Fruit fly (Drosophila melanogaster): ENCODE results near the gene chinmo.
A peak's percentile ranks its signal among the peaks of the same experiment; 100 is the strongest.

Gene chinmo

dm6 chr2L:1719971-1720370 lies 68.9 kb downstream of the chinmo start (continued):
- TF ChIP-seq Xbp1 (GFP tag; optimal IDR thresholded peaks at IDR 0.05) (no peak), repo (GFP tag; optimal IDR thresholded peaks at IDR 0.05) (no peak), CG16813 (GFP tag; IDR thresholded peaks at IDR 0.05; ENCODE audit: partially characterized antibody) (no peak), bab2 (GFP tag; optimal IDR thresholded peaks at IDR 0.05) (no peak), CG3065 (GFP tag; optimal IDR thresholded peaks at IDR 0.05) (no peak), Med (GFP tag) (peak; percentile 46), gce (GFP tag; IDR thresholded peaks at IDR 0.05) (no peak), Bteb2 (GFP tag; optimal IDR thresholded peaks at IDR 0.05) (no peak), sug (tag; optimal IDR thresholded peaks at IDR 0.05) (peak; percentile 38), Myb (GFP tag; optimal IDR thresholded peaks at IDR 0.05) (no peak), CG10209 (GFP tag; optimal IDR thresholded peaks at IDR 0.05) (no peak), hth (optimal IDR thresholded peaks at IDR 0.05) (no peak), CG10959 (GFP tag; IDR thresholded peaks at IDR 0.05) (no peak), HLH54F (GFP tag; optimal IDR thresholded peaks at IDR 0.05) (no peak), Lpt (GFP tag; optimal IDR thresholded peaks at IDR 0.05) (no peak), CHES-1-like (GFP tag; optimal IDR thresholded peaks at IDR 0.05) (no peak), btn (GFP tag; optimal IDR thresholded peaks at IDR 0.05) (no peak), CG4360 (GFP tag; IDR thresholded peaks at IDR 0.05) (no peak)

- TF ChIP-seq p53 (GFP tag; optimal IDR thresholded peaks at IDR 0.05) (no peak), tna (GFP tag; IDR thresholded peaks at IDR 0.05; ENCODE audit: partially characterized antibody) (no peak), PHDP (tag; optimal IDR thresholded peaks at IDR 0.05) (no peak), CG11398 (GFP tag; optimal IDR thresholded peaks at IDR 0.05) (no peak), Opbp (GFP tag; IDR thresholded peaks at IDR 0.05; ENCODE audit: partially characterized antibody) (no peak), wor (GFP tag; IDR thresholded peaks at IDR 0.05) (no peak), nmo (GFP tag; optimal IDR thresholded peaks at IDR 0.05) (no peak), Jarid2 (GFP tag; optimal IDR thresholded peaks at IDR 0.05) (no peak), fd96Cb (tag; optimal IDR thresholded peaks at IDR 0.05) (no peak), chinmo (GFP tag; IDR thresholded peaks at IDR 0.05; ENCODE audit: partially characterized antibody) (0 out of 4 replicates have a peak, but pooled peaks have one; percentile 33), BtbVII (GFP tag; optimal IDR thresholded peaks at IDR 0.05) (no peak), lab (GFP tag; optimal IDR thresholded peaks at IDR 0.05) (peak; percentile 35), Poxn (GFP tag; IDR thresholded peaks at IDR 0.05) (no peak), CG6175 (GFP tag; IDR thresholded peaks at IDR 0.05) (no peak), CG33213 (GFP tag; optimal IDR thresholded peaks at IDR 0.05) (no peak), CG8478 (optimal IDR thresholded peaks at IDR 0.05) (no peak), CG12104 (GFP tag; optimal IDR thresholded peaks at IDR 0.05) (no peak), CG8290 (GFP tag; optimal IDR thresholded peaks at IDR 0.05) (peak; percentile 1), CG8290 (tag; optimal IDR thresholded peaks at IDR 0.05) (no peak), jigr1 (GFP tag; IDR thresholded peaks at IDR 0.05) (no peak), CG10366 (GFP tag; IDR thresholded peaks at IDR 0.05) (no peak), abd-A (tag; optimal IDR thresholded peaks at IDR 0.05) (no peak), Hmx (GFP tag; optimal IDR thresholded peaks at IDR 0.05) (no peak), tio (GFP tag; optimal IDR thresholded peaks at IDR 0.05) (no peak), dmrt11E (tag; optimal IDR thresholded peaks at IDR 0.05) (no peak), Dbx (GFP tag; IDR thresholded peaks at IDR 0.05) (0 out of 3 replicates have a peak, but pooled peaks have one; percentile 10), Nf-YB (GFP tag; optimal IDR thresholded peaks at IDR 0.05) (no peak), org-1 (GFP tag; optimal IDR thresholded peaks at IDR 0.05) (no peak), CG18011 (GFP tag; optimal IDR thresholded peaks at IDR 0.05) (no peak), en (GFP tag; optimal IDR thresholded peaks at IDR 0.05) (no peak), CG3847 (GFP tag; IDR thresholded peaks at IDR 0.05) (no peak), fu2 (GFP tag; optimal IDR thresholded peaks at IDR 0.05) (no peak), Aef1 (GFP tag; IDR thresholded peaks at IDR 0.05) (no peak), grn (GFP tag; optimal IDR thresholded peaks at IDR 0.05) (peak; percentile 12)
Observed at dm6 chr2L:1720846-1721506, 69.9 kb downstream of the chinmo start.
